Worm (Caenorhabditis elegans): ENCODE measurements around the gene T02H6.4.

ce11 chrII:683467-683866 lies 6.4 kb upstream of the T02H6.4 start, which contains the start of gene T02H6.6:
- no peak for TF ChIP-seq elt-3 (tag; optimal IDR thresholded peaks at IDR 0.05)
- no peak for TF ChIP-seq elt-1 (tag; optimal IDR thresholded peaks at IDR 0.05; ENCODE audit: borderline replicate concordance, insufficient read depth)
- TF ChIP-seq ztf-11 (tag; optimal IDR thresholded peaks at IDR 0.05): no peak
- peak; percentile 63 for TF ChIP-seq hlh-1 (tag; optimal IDR thresholded peaks at IDR 0.05)
- no peak for TF ChIP-seq unc-62 (GFP tag; optimal IDR thresholded peaks at IDR 0.05)

Data from whole organism, mixed stage, embryonic.